Fruit fly (Drosophila melanogaster): ENCODE data around the gene CG9132.

dm6 chrX:16775083-16775482, 25.4 kb downstream of the CG9132 start:
- TF ChIP-seq jim (GFP tag; optimal IDR thresholded peaks at IDR 0.05): no peak
- TF ChIP-seq psq (GFP tag; optimal IDR thresholded peaks at IDR 0.05): no peak
- TF ChIP-seq Mio (GFP tag; optimal IDR thresholded peaks at IDR 0.05): no peak
- no peak for TF ChIP-seq CrebA (GFP tag; optimal IDR thresholded peaks at IDR 0.05; ENCODE audit: borderline replicate concordance)
- no peak for TF ChIP-seq Hr78 (GFP tag; optimal IDR thresholded peaks at IDR 0.05)
- TF ChIP-seq OdsH (GFP tag; optimal IDR thresholded peaks at IDR 0.05): no peak
- no peak for TF ChIP-seq woc (GFP tag; optimal IDR thresholded peaks at IDR 0.05)
- no peak for TF ChIP-seq dl (GFP tag; optimal IDR thresholded peaks at IDR 0.05; ENCODE audit: insufficient read depth in 1 of 2, partially characterized antibody in 2 of 2)
- TF ChIP-seq Myc (optimal IDR thresholded peaks at IDR 0.05): no peak
- TF ChIP-seq CG32264 (GFP tag; optimal IDR thresholded peaks at IDR 0.05): no peak
- TF ChIP-seq lola (GFP tag; optimal IDR thresholded peaks at IDR 0.05): no peak
- TF ChIP-seq rgr (GFP tag; optimal IDR thresholded peaks at IDR 0.05): no peak
- TF ChIP-seq pan (optimal IDR thresholded peaks at IDR 0.05): no peak
- TF ChIP-seq HLH106 (tag; optimal IDR thresholded peaks at IDR 0.05): no peak
